Worm (Caenorhabditis elegans): Measurements from ENCODE around the gene mrp-3.

- TF ChIP-seq tbx-8 (GFP tag; optimal IDR thresholded peaks at IDR 0.05) = no peak
- TF ChIP-seq unc-39 (tag; optimal IDR thresholded peaks at IDR 0.05) = no peak
- TF ChIP-seq ceh-83 (GFP tag; optimal IDR thresholded peaks at IDR 0.05) = no peak
- TF ChIP-seq elt-1 (tag; optimal IDR thresholded peaks at IDR 0.05; ENCODE audit: borderline replicate concordance, insufficient read depth) = no peak
- TF ChIP-seq unc-62 (GFP tag; optimal IDR thresholded peaks at IDR 0.05) = no peak
- TF ChIP-seq blmp-1 (tag; optimal IDR thresholded peaks at IDR 0.05) = no peak
- no peak for TF ChIP-seq nhr-237 (tag; optimal IDR thresholded peaks at IDR 0.05)
- no peak for TF ChIP-seq lsy-2 (tag; optimal IDR thresholded peaks at IDR 0.05)
Observed at ce11 chrX:15958767-15959166, 19.6 kb upstream of the mrp-3 start, which contains the start of gene C09G1.5.

All from whole organism, mixed stage, embryonic.